Fruit fly (Drosophila melanogaster): ENCODE results near the gene Wnk.

The Wnk gene

dm6 chr3L:21515823-21516715 lies 38.7 kb downstream of the Wnk start, which contains the start of the genes SAK and Cdk12 (continued):
- no peak for TF ChIP-seq crc (GFP tag; optimal IDR thresholded peaks at IDR 0.05)
- TF ChIP-seq h (optimal IDR thresholded peaks at IDR 0.05) = no peak
- TF ChIP-seq ERR (GFP tag; optimal IDR thresholded peaks at IDR 0.05) = peak; percentile 30
- peak; percentile 55 for TF ChIP-seq Spps (tag; optimal IDR thresholded peaks at IDR 0.05)

- TF ChIP-seq CG14014 (GFP tag; IDR thresholded peaks at IDR 0.05) (0 out of 2 replicates have a peak, but pooled peaks have one; percentile 25), Lhr (GFP tag; optimal IDR thresholded peaks at IDR 0.05) (no peak), Oaz (GFP tag; IDR thresholded peaks at IDR 0.05) (no peak), C15 (GFP tag; IDR thresholded peaks at IDR 0.05) (no peak), CG4820 (GFP tag; optimal IDR thresholded peaks at IDR 0.05) (no peak), Aef1 (GFP tag; IDR thresholded peaks at IDR 0.05) (no peak), ham (GFP tag; IDR thresholded peaks at IDR 0.05) (no peak), bcd (GFP tag; optimal IDR thresholded peaks at IDR 0.05) (peak; percentile 6), pb (GFP tag; optimal IDR thresholded peaks at IDR 0.05) (peak; percentile 17), CG17328 (GFP tag; IDR thresholded peaks at IDR 0.05) (peak; percentile 51), Hsf (GFP tag; optimal IDR thresholded peaks at IDR 0.05) (peak; percentile 50), CG7839 (tag; optimal IDR thresholded peaks at IDR 0.05) (peak; percentile 35), unpg (GFP tag; optimal IDR thresholded peaks at IDR 0.05) (peak; percentile 52), CG7372 (GFP tag; IDR thresholded peaks at IDR 0.05) (no peak), Antp (GFP tag; optimal IDR thresholded peaks at IDR 0.05) (peak; percentile 40), Jarid2 (GFP tag; optimal IDR thresholded peaks at IDR 0.05) (peak; percentile 36), Side (GFP tag; optimal IDR thresholded peaks at IDR 0.05) (no peak), CG12155 (GFP tag; optimal IDR thresholded peaks at IDR 0.05) (peak; percentile 16), gro (GFP tag; optimal IDR thresholded peaks at IDR 0.05) (peak; percentile 39), prd (optimal IDR thresholded peaks at IDR 0.05) (no peak), prd (GFP tag; IDR thresholded peaks at IDR 0.05) (peak; percentile 53; the same call in 2 of the 3 replicates), CG3407 (GFP tag; optimal IDR thresholded peaks at IDR 0.05) (peak; percentile 22), CG11504 (tag; optimal IDR thresholded peaks at IDR 0.05) (peak; percentile 62), CG10209 (GFP tag; optimal IDR thresholded peaks at IDR 0.05) (peak; percentile 57), sens (GFP tag) (peak; percentile 90), Awh (GFP tag; IDR thresholded peaks at IDR 0.05) (peak; percentile 44; the same call in 1 of the 2 replicates), zf30C (GFP tag; optimal IDR thresholded peaks at IDR 0.05) (peak; percentile 82), Dll (GFP tag; IDR thresholded peaks at IDR 0.05; ENCODE audit: partially characterized antibody) (0 out of 4 replicates have a peak, but pooled peaks have one; percentile 18), slp2 (GFP tag; optimal IDR thresholded peaks at IDR 0.05) (peak; percentile 23), otp (GFP tag; IDR thresholded peaks at IDR 0.05) (0 out of 3 replicates have a peak, but pooled peaks have one; percentile 17), exex (tag; optimal IDR thresholded peaks at IDR 0.05) (peak; percentile 82), fu2 (GFP tag; optimal IDR thresholded peaks at IDR 0.05) (peak; percentile 19), CG2678 (tag; optimal IDR thresholded peaks at IDR 0.05) (peak; percentile 50), CG2712 (tag; optimal IDR thresholded peaks at IDR 0.05) (peak; percentile 51), lilli (GFP tag; optimal IDR thresholded peaks at IDR 0.05) (peak; percentile 48), scrt (GFP tag; optimal IDR thresholded peaks at IDR 0.05) (peak; percentile 15), nau (GFP tag; optimal IDR thresholded peaks at IDR 0.05) (no peak), Tbp (GFP tag; optimal IDR thresholded peaks at IDR 0.05) (no peak), trh (GFP tag; optimal IDR thresholded peaks at IDR 0.05) (no peak), CG13894 (tag; optimal IDR thresholded peaks at IDR 0.05) (no peak), vvl (GFP tag; IDR thresholded peaks at IDR 0.05) (peak; percentile 61), Blimp-1 (GFP tag; optimal IDR thresholded peaks at IDR 0.05) (peak; percentile 29), Rfx (GFP tag; IDR thresholded peaks at IDR 0.05) (peak; percentile 66)
Measured at dm6 chr3L:21509488-21510122, 45.1 kb downstream of the Wnk start.
